In the genomic region with DNA sequence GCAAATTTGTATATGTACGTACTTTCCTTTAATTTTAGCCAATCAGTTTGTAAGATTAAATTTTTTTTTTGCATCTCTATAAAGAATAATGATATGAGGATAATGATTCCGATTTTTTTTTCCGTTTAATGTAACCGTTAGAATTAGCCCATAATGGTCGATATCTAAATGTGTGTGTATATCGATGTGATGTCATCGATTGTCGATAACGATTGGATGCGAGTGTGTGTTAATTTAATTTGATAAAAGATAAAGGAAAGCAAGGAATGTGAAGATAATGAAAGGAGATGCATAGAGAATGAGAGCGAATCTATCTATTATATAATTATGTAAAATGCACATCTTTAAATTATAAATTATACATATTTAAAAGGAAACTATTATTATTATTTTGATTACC, we compare ENCODE assay signal across 2 fruit fly cellular contexts.
A peak's percentile ranks its signal among the peaks of the same experiment; 100 is the strongest.
TF ChIP-seq lines count a peak whose summit lies in the region.

No protein-coding gene starts in this region.

- TF ChIP-seq CTCF in whole organism, embryonic (GFP tag; optimal IDR thresholded peaks at IDR 0.05; lab: Kevin White, UChicago) = no peak

TF ChIP-seq in whole organism, adult, 20 proteins besides CTCF, POLR2A, EP300 and RAD21:
- TF ChIP-seq CG14711 (tag; optimal IDR thresholded peaks at IDR 0.05; lab: Kevin White, UChicago) (no peak), Mnt (GFP tag; optimal IDR thresholded peaks at IDR 0.05; lab: Kevin White, UChicago) (no peak), cic (GFP tag; optimal IDR thresholded peaks at IDR 0.05; lab: Kevin White, UChicago) (no peak), Clk (GFP tag; optimal IDR thresholded peaks at IDR 0.05; lab: Kevin White, UChicago) (no peak), bab1 (GFP tag; optimal IDR thresholded peaks at IDR 0.05; lab: Kevin White, UChicago) (peak; percentile 1), CG1620 (GFP tag; optimal IDR thresholded peaks at IDR 0.05; lab: Kevin White, UChicago) (no peak), CG12768 (GFP tag; optimal IDR thresholded peaks at IDR 0.05; lab: Kevin White, UChicago) (no peak)
TF ChIP-seq in whole organism, adult: peak in this region for 1.

TF ChIP-seq in whole organism, embryonic, 481 proteins besides CTCF, POLR2A, EP300 and RAD21:
- peak; percentile 54 for TF ChIP-seq Doc3 (GFP tag; IDR thresholded peaks at IDR 0.05; lab: Robert Waterston, UW; ENCODE audit: partially characterized antibody)
- peak; percentile 82 for TF ChIP-seq tna (GFP tag; IDR thresholded peaks at IDR 0.05; lab: Robert Waterston, UW; ENCODE audit: partially characterized antibody)
- peak; percentile 67 for TF ChIP-seq CG2116 (GFP tag; optimal IDR thresholded peaks at IDR 0.05; lab: Kevin White, UChicago)
- TF ChIP-seq zen2 (GFP tag; IDR thresholded peaks at IDR 0.05; lab: Robert Waterston, UW; ENCODE audit: partially characterized antibody) = peak; percentile 73; the same call in 2 of the 3 replicates
- TF ChIP-seq Scr (GFP tag; IDR thresholded peaks at IDR 0.05; lab: Robert Waterston, UW; ENCODE audit: partially characterized antibody) = peak; percentile 73
- no peak for TF ChIP-seq CG17802 (tag; optimal IDR thresholded peaks at IDR 0.05; lab: Kevin White, UChicago)
- no peak for TF ChIP-seq CG9817 (tag; optimal IDR thresholded peaks at IDR 0.05; lab: Kevin White, UChicago)
- TF ChIP-seq NK7.1 (GFP tag; optimal IDR thresholded peaks at IDR 0.05; lab: Kevin White, UChicago) = no peak
- TF ChIP-seq mld (GFP tag; IDR thresholded peaks at IDR 0.05; lab: Robert Waterston, UW; ENCODE audit: partially characterized antibody) = peak; percentile 83
- TF ChIP-seq Pdp1 (GFP tag; optimal IDR thresholded peaks at IDR 0.05; lab: Kevin White, UChicago) = peak in 1 of 2 experiments; percentile 49
- no peak for TF ChIP-seq CG1024 (GFP tag; IDR thresholded peaks at IDR 0.05; lab: Robert Waterston, UW)
- peak; percentile 48 for TF ChIP-seq E2f2 (GFP tag; IDR thresholded peaks at IDR 0.05; lab: Robert Waterston, UW)
- TF ChIP-seq grau (tag; optimal IDR thresholded peaks at IDR 0.05; lab: Kevin White, UChicago) = no peak
- TF ChIP-seq CG7745 (tag; optimal IDR thresholded peaks at IDR 0.05; lab: Kevin White, UChicago) = no peak
- no peak for TF ChIP-seq CG1603 (tag; optimal IDR thresholded peaks at IDR 0.05; lab: Kevin White, UChicago)
- peak; percentile 8 for TF ChIP-seq Sry-δ (GFP tag; optimal IDR thresholded peaks at IDR 0.05; lab: Kevin White, UChicago)
- TF ChIP-seq amos (GFP tag; IDR thresholded peaks at IDR 0.05; lab: Robert Waterston, UW; ENCODE audit: partially characterized antibody) = peak; percentile 61; the same call in 1 of the 2 replicates
- peak; percentile 44; the same call in 1 of the 3 replicates for TF ChIP-seq knrl (GFP tag; IDR thresholded peaks at IDR 0.05; lab: Robert Waterston, UW; ENCODE audit: partially characterized antibody)
- no peak for TF ChIP-seq Dip3 (GFP tag; optimal IDR thresholded peaks at IDR 0.05; lab: Kevin White, UChicago)
- peak; percentile 59; the same call in 1 of the 4 replicates for TF ChIP-seq chinmo (GFP tag; IDR thresholded peaks at IDR 0.05; lab: Robert Waterston, UW; ENCODE audit: partially characterized antibody)
- TF ChIP-seq hb (GFP tag; IDR thresholded peaks at IDR 0.05; lab: Robert Waterston, UW; ENCODE audit: partially characterized antibody) = peak; percentile 67; the same call in 2 of the 3 replicates
- TF ChIP-seq hbn (GFP tag; IDR thresholded peaks at IDR 0.05; lab: Robert Waterston, UW; ENCODE audit: partially characterized antibody) = peak; percentile 35; the same call in 1 of the 2 replicates
- peak; percentile 34; the same call in 1 of the 2 replicates for TF ChIP-seq inv (GFP tag; IDR thresholded peaks at IDR 0.05; lab: Robert Waterston, UW; ENCODE audit: partially characterized antibody)
- no peak for TF ChIP-seq CG42726 (GFP tag; IDR thresholded peaks at IDR 0.05; lab: Robert Waterston, UW; ENCODE audit: partially characterized antibody)
- TF ChIP-seq Dref (GFP tag; IDR thresholded peaks at IDR 0.05; lab: Robert Waterston, UW) = peak; percentile 65
- no peak for TF ChIP-seq nmo (GFP tag; optimal IDR thresholded peaks at IDR 0.05; lab: Kevin White, UChicago)
- TF ChIP-seq cwo (GFP tag; optimal IDR thresholded peaks at IDR 0.05; lab: Kevin White, UChicago) = no peak
- no peak for TF ChIP-seq CG9215 (GFP tag; IDR thresholded peaks at IDR 0.05; lab: Robert Waterston, UW)
- TF ChIP-seq oc (tag; optimal IDR thresholded peaks at IDR 0.05; lab: Kevin White, UChicago) = no peak
- TF ChIP-seq CG7963 (GFP tag; IDR thresholded peaks at IDR 0.05; lab: Robert Waterston, UW; ENCODE audit: partially characterized antibody) = peak; percentile 88
- peak; percentile 78 for TF ChIP-seq ato (GFP tag; IDR thresholded peaks at IDR 0.05; lab: Robert Waterston, UW; ENCODE audit: partially characterized antibody)
- peak; percentile 90 for TF ChIP-seq HLH4C (GFP tag; IDR thresholded peaks at IDR 0.05; lab: Robert Waterston, UW; ENCODE audit: partially characterized antibody)
- peak; percentile 77 for TF ChIP-seq CG16813 (GFP tag; IDR thresholded peaks at IDR 0.05; lab: Robert Waterston, UW; ENCODE audit: partially characterized antibody)
- peak; percentile 45 for TF ChIP-seq Myb (GFP tag; optimal IDR thresholded peaks at IDR 0.05; lab: Kevin White, UChicago)
- no peak for TF ChIP-seq chm (GFP tag; IDR thresholded peaks at IDR 0.05; lab: Robert Waterston, UW)
- TF ChIP-seq CG6791 (GFP tag; IDR thresholded peaks at IDR 0.05; lab: Robert Waterston, UW; ENCODE audit: partially characterized antibody) = peak; percentile 91
- no peak for TF ChIP-seq CG12391 (tag; optimal IDR thresholded peaks at IDR 0.05; lab: Kevin White, UChicago)
- TF ChIP-seq Lpt (GFP tag; optimal IDR thresholded peaks at IDR 0.05; lab: Kevin White, UChicago) = no peak
- peak; percentile 70 for TF ChIP-seq sna (GFP tag; IDR thresholded peaks at IDR 0.05; lab: Robert Waterston, UW; ENCODE audit: partially characterized antibody)
- TF ChIP-seq Taf1 (GFP tag; IDR thresholded peaks at IDR 0.05; lab: Robert Waterston, UW) = no peak
- TF ChIP-seq MTF-1 (GFP tag; optimal IDR thresholded peaks at IDR 0.05; lab: Kevin White, UChicago; ENCODE audit: borderline replicate concordance) = no peak
- no peak for TF ChIP-seq gt (GFP tag; IDR thresholded peaks at IDR 0.05; lab: Robert Waterston, UW)
- TF ChIP-seq CG6254 (GFP tag; optimal IDR thresholded peaks at IDR 0.05; lab: Kevin White, UChicago) = no peak
- peak; percentile 71 for TF ChIP-seq CG34224 (GFP tag; IDR thresholded peaks at IDR 0.05; lab: Robert Waterston, UW; ENCODE audit: partially characterized antibody)
- TF ChIP-seq nerfin-2 (GFP tag; IDR thresholded peaks at IDR 0.05; lab: Robert Waterston, UW; ENCODE audit: partially characterized antibody) = peak; percentile 86
- no peak for TF ChIP-seq CG3847 (GFP tag; IDR thresholded peaks at IDR 0.05; lab: Robert Waterston, UW)
- TF ChIP-seq CG14860 (GFP tag; IDR thresholded peaks at IDR 0.05; lab: Robert Waterston, UW; ENCODE audit: partially characterized antibody) = peak; percentile 76
- TF ChIP-seq vnd (GFP tag; IDR thresholded peaks at IDR 0.05; lab: Robert Waterston, UW; ENCODE audit: partially characterized antibody) = peak; percentile 70
- TF ChIP-seq bbx (GFP tag; IDR thresholded peaks at IDR 0.05; lab: Robert Waterston, UW; ENCODE audit: partially characterized antibody) = peak; percentile 86
- TF ChIP-seq pzg (GFP tag; optimal IDR thresholded peaks at IDR 0.05; lab: Kevin White, UChicago) = peak; percentile 6
- TF ChIP-seq CG18011 (GFP tag; optimal IDR thresholded peaks at IDR 0.05; lab: Kevin White, UChicago) = no peak
- TF ChIP-seq CG13123 (GFP tag; optimal IDR thresholded peaks at IDR 0.05; lab: Kevin White, UChicago) = no peak
- TF ChIP-seq CG10979 (tag; optimal IDR thresholded peaks at IDR 0.05; lab: Kevin White, UChicago) = no peak
- TF ChIP-seq BEAF-32 (GFP tag; optimal IDR thresholded peaks at IDR 0.05; lab: Kevin White, UChicago) = peak; percentile 39
- TF ChIP-seq Hr51 (GFP tag; optimal IDR thresholded peaks at IDR 0.05; lab: Kevin White, UChicago) = no peak
- peak; percentile 69 for TF ChIP-seq CG13287 (GFP tag; IDR thresholded peaks at IDR 0.05; lab: Robert Waterston, UW; ENCODE audit: partially characterized antibody)
- TF ChIP-seq Dp (GFP tag; optimal IDR thresholded peaks at IDR 0.05; lab: Kevin White, UChicago) = peak; percentile 22
- TF ChIP-seq unc-4 (GFP tag; IDR thresholded peaks at IDR 0.05; lab: Robert Waterston, UW; ENCODE audit: partially characterized antibody) = peak; percentile 64
- TF ChIP-seq CG8944 (GFP tag; optimal IDR thresholded peaks at IDR 0.05; lab: Kevin White, UChicago) = no peak
- TF ChIP-seq Opbp (GFP tag; IDR thresholded peaks at IDR 0.05; lab: Robert Waterston, UW; ENCODE audit: partially characterized antibody) = peak; percentile 80; the same call in 2 of the 3 replicates
- no peak for TF ChIP-seq corto (GFP tag; optimal IDR thresholded peaks at IDR 0.05; lab: Kevin White, UChicago)
- no peak for TF ChIP-seq sens (GFP tag; lab: Kevin White, UChicago)
- TF ChIP-seq Dll (GFP tag; IDR thresholded peaks at IDR 0.05; lab: Robert Waterston, UW; ENCODE audit: partially characterized antibody) = peak; percentile 68; the same call in 2 of the 4 replicates
- no peak for TF ChIP-seq CG2678 (tag; optimal IDR thresholded peaks at IDR 0.05; lab: Kevin White, UChicago)
- TF ChIP-seq Bgb (GFP tag; IDR thresholded peaks at IDR 0.05; lab: Robert Waterston, UW; ENCODE audit: partially characterized antibody) = peak; percentile 65
- TF ChIP-seq stwl (tag; optimal IDR thresholded peaks at IDR 0.05; lab: Kevin White, UChicago) = peak; percentile 95
- TF ChIP-seq CG43689 (GFP tag; IDR thresholded peaks at IDR 0.05; lab: Robert Waterston, UW) = no peak
TF ChIP-seq in whole organism, embryonic: peak in this region for 37.
